Fruit fly (Drosophila melanogaster) whole organism, embryonic: ENCODE measurements around the gene ND-B18.

ENCODE experiments used
- CG10147 ChIP-seq: fragments of 200-800 bp; sonication (Bioruptor generic); optimal IDR thresholded peaks from 2 replicates; lab custom pipeline; 2019; ENCODE audit warnings: missing biosample characterization, mild to moderate bottlenecking, missing genetic modification characterization, moderate library complexity
- CG10209 ChIP-seq: fragments of 200-800 bp; sonication (Bioruptor generic); optimal IDR thresholded peaks from 3 replicates; lab custom pipeline; 2017; ENCODE audit warnings: missing biosample characterization, mild to moderate bottlenecking, missing genetic modification characterization, missing genetic modification reagents
- CG10366 ChIP-seq: fragments of 200-800 bp; sonication (Bioruptor generic); IDR thresholded peaks from 2 replicates; pipeline ENCODE4 v1.3.6; 2022; ENCODE audit warnings: missing biosample characterization, missing genetic modification characterization
- CG10979 ChIP-seq: fragments of 200-800 bp; sonication (Bioruptor generic); optimal IDR thresholded peaks from 2 replicates; lab custom pipeline; 2018; ENCODE audit warnings: missing biosample characterization, mild to moderate bottlenecking, missing genetic modification characterization, moderate library complexity
- CG11085 ChIP-seq: fragments of 200-800 bp; sonication (Bioruptor generic); IDR thresholded peaks from 2 replicates; pipeline ENCODE4 v1.3.6; 2022; ENCODE audit warnings: missing biosample characterization, missing genetic modification characterization
- CG11456 ChIP-seq: fragments of 200-800 bp; sonication (Bioruptor generic); IDR thresholded peaks from 3 replicates; pipeline ENCODE4 v1.3.6; 2022; ENCODE audit warnings: missing biosample characterization, missing genetic modification characterization
- CG11695 ChIP-seq: fragments of 200-800 bp; sonication (Bioruptor generic); IDR thresholded peaks from 3 replicates; pipeline ENCODE4 v1.3.6; 2022; ENCODE audit warnings: missing biosample characterization, missing genetic modification characterization
- CG12299 ChIP-seq: fragments of 200-800 bp; sonication (Bioruptor generic); optimal IDR thresholded peaks from 2 replicates; lab custom pipeline; 2018; ENCODE audit warnings: missing biosample characterization, mild to moderate bottlenecking, missing genetic modification characterization
- CG13624 ChIP-seq: fragments of 200-800 bp; sonication (Bioruptor generic); optimal IDR thresholded peaks from 2 replicates; lab custom pipeline; 2016; ENCODE audit warnings: missing biosample characterization, missing genetic modification characterization
- CG30020 ChIP-seq: fragments of 200-800 bp; optimal IDR thresholded peaks from 2 replicates; lab custom pipeline; 2019; ENCODE audit warnings: missing biosample characterization, mild to moderate bottlenecking, missing genetic modification characterization, moderate library complexity
- CG31388 ChIP-seq: fragments of 200-800 bp; sonication (Bioruptor generic); optimal IDR thresholded peaks from 2 replicates; lab custom pipeline; 2016; ENCODE audit warnings: missing biosample characterization, missing genetic modification characterization
- CG32532 ChIP-seq: fragments of 200-800 bp; sonication (Bioruptor generic); IDR thresholded peaks from 2 replicates; pipeline ENCODE4 v1.3.6; 2022; ENCODE audit warnings: missing biosample characterization, missing genetic modification characterization
- CG3847 ChIP-seq: fragments of 200-800 bp; sonication (Bioruptor generic); IDR thresholded peaks from 2 replicates; pipeline ENCODE4 v1.3.6; 2022; ENCODE audit warnings: missing biosample characterization, missing genetic modification characterization
- CG4282 ChIP-seq: fragments of 200-800 bp; sonication (Bioruptor generic); optimal IDR thresholded peaks from 2 replicates; lab custom pipeline; 2016; ENCODE audit warnings: missing biosample characterization, missing genetic modification characterization
- CG4730 ChIP-seq: fragments of 200-800 bp; sonication (Bioruptor generic); IDR thresholded peaks from 2 replicates; pipeline ENCODE4 v1.3.6; 2022; ENCODE audit warnings: missing biosample characterization, missing genetic modification characterization
- CG5245 ChIP-seq: fragments of 200-800 bp; sonication (Bioruptor generic); optimal IDR thresholded peaks from 3 replicates; lab custom pipeline; 2016; ENCODE audit warnings: missing biosample characterization, missing genetic modification characterization
- CG6654 ChIP-seq: fragments of 200-800 bp; sonication (Bioruptor generic); optimal IDR thresholded peaks from 2 replicates; lab custom pipeline; 2017; ENCODE audit warnings: missing biosample characterization, mild to moderate bottlenecking, missing genetic modification characterization
- CG8388 ChIP-seq: fragments of 200-800 bp; sonication (Bioruptor generic); optimal IDR thresholded peaks from 2 replicates; lab custom pipeline; 2019; ENCODE audit warnings: missing biosample characterization, mild to moderate bottlenecking, missing genetic modification characterization, moderate library complexity
- CG8765 ChIP-seq: fragments of 200-800 bp; sonication (Bioruptor generic); IDR thresholded peaks from 2 replicates; pipeline ENCODE4 v1.3.6; 2022; ENCODE audit warnings: missing biosample characterization, missing genetic modification characterization
- Chrac-16 ChIP-seq: fragments of 200-800 bp; sonication (Bioruptor generic); optimal IDR thresholded peaks from 3 replicates; lab custom pipeline; 2016; ENCODE audit warnings: missing biosample characterization, missing genetic modification characterization
- Deaf1 ChIP-seq: fragments of 200-800 bp; optimal IDR thresholded peaks from 3 replicates; lab custom pipeline; 2019; ENCODE audit warnings: missing biosample characterization, mild to moderate bottlenecking, missing genetic modification characterization, moderate library complexity
- Dip2 ChIP-seq: fragments of 200-800 bp; sonication (Bioruptor generic); IDR thresholded peaks from 2 replicates; pipeline ENCODE4 v1.3.6; 2022; ENCODE audit warnings: missing biosample characterization, missing genetic modification characterization
- E2f1 ChIP-seq: fragments of 200-800 bp; sonication (Bioruptor generic); IDR thresholded peaks from 2 replicates; pipeline ENCODE4 v1.3.6; 2022; ENCODE audit warnings: missing biosample characterization, missing genetic modification characterization
- Fer2 ChIP-seq: fragments of 200-800 bp; sonication (Bioruptor generic); optimal IDR thresholded peaks from 2 replicates; lab custom pipeline; 2018; ENCODE audit warnings: missing biosample characterization, mild to moderate bottlenecking, missing genetic modification characterization, moderate library complexity
- Gsc ChIP-seq: fragments of 200-800 bp; sonication (Bioruptor generic); IDR thresholded peaks from 2 replicates; pipeline ENCODE4 v1.3.6; 2022; ENCODE audit warnings: missing biosample characterization, missing genetic modification characterization
- Hey ChIP-seq: fragments of 200-800 bp; sonication (Bioruptor generic); optimal IDR thresholded peaks from 3 replicates; lab custom pipeline; 2018; ENCODE audit warnings: missing biosample characterization, mild to moderate bottlenecking, missing genetic modification characterization
- Meics ChIP-seq: fragments of 200-800 bp; sonication (Bioruptor generic); optimal IDR thresholded peaks from 2 replicates; lab custom pipeline; 2017; ENCODE audit warnings: missing biosample characterization, mild to moderate bottlenecking, missing genetic modification characterization
- Neu2 ChIP-seq: fragments of 200-800 bp; sonication (Bioruptor generic); optimal IDR thresholded peaks from 3 replicates; lab custom pipeline; 2016; ENCODE audit warnings: missing biosample characterization, missing genetic modification characterization, borderline replicate concordance
- Nf-YA ChIP-seq: fragments of 200-800 bp; sonication (Bioruptor generic); IDR thresholded peaks from 2 replicates; pipeline ENCODE4 v1.3.6; 2022; ENCODE audit warnings: missing biosample characterization, missing genetic modification characterization
- Optix ChIP-seq: fragments of 200-800 bp; sonication (Bioruptor generic); IDR thresholded peaks from 3 replicates; pipeline ENCODE4 v1.3.6; 2022; ENCODE audit warnings: missing biosample characterization, missing genetic modification characterization
- Sry-δ ChIP-seq: fragments of 200-800 bp; sonication (Bioruptor generic); optimal IDR thresholded peaks from 2 replicates; lab custom pipeline; 2016; ENCODE audit warnings: missing biosample characterization, missing genetic modification characterization
- cg ChIP-seq: fragments of 200-800 bp; sonication (Bioruptor generic); optimal IDR thresholded peaks from 3 replicates; lab custom pipeline; 2019; ENCODE audit warnings: missing biosample characterization, mild to moderate bottlenecking, missing genetic modification characterization, moderate library complexity
- fd3F ChIP-seq: fragments of 200-800 bp; sonication (Bioruptor generic); optimal IDR thresholded peaks from 2 replicates; lab custom pipeline; 2018; ENCODE audit warnings: missing biosample characterization, mild to moderate bottlenecking, missing genetic modification characterization, moderate library complexity
- fu2 ChIP-seq: fragments of 200-800 bp; sonication (Bioruptor generic); optimal IDR thresholded peaks from 2 replicates; lab custom pipeline; 2016; ENCODE audit warnings: missing biosample characterization, missing genetic modification characterization
- gro ChIP-seq: fragments of 200-800 bp; sonication (Bioruptor generic); optimal IDR thresholded peaks from 2 replicates; lab custom pipeline; 2016; ENCODE audit warnings: missing biosample characterization, missing genetic modification characterization
- insv ChIP-seq, 2 experiments: fragments of 200-800 bp; sonication (Bioruptor generic); optimal IDR thresholded peaks; 3 replicates each; lab custom pipeline; 2016 to 2018; ENCODE audit warnings: missing biosample characterization in 2 of 2, missing genetic modification characterization in 2 of 2
- jing ChIP-seq: fragments of 200-800 bp; sonication (Bioruptor generic); optimal IDR thresholded peaks from 2 replicates; lab custom pipeline; 2018; ENCODE audit warnings: missing biosample characterization, mild to moderate bottlenecking, missing genetic modification characterization
- knrl ChIP-seq: fragments of 200-800 bp; sonication (Bioruptor generic); IDR thresholded peaks from 3 replicates; pipeline ENCODE4 v1.3.6; 2022; ENCODE audit warnings: missing biosample characterization, missing genetic modification characterization; ENCODE audit not compliant: partially characterized antibody
- luna ChIP-seq: fragments of 200-800 bp; sonication (Bioruptor generic); optimal IDR thresholded peaks from 2 replicates; lab custom pipeline; 2016; ENCODE audit warnings: missing biosample characterization, missing genetic modification characterization
- mld ChIP-seq: fragments of 200-800 bp; sonication (Bioruptor generic); IDR thresholded peaks from 3 replicates; pipeline ENCODE4 v1.3.6; 2022; ENCODE audit warnings: missing biosample characterization, missing genetic modification characterization; ENCODE audit not compliant: partially characterized antibody
- odd ChIP-seq: fragments of 200-800 bp; sonication (Bioruptor generic); optimal IDR thresholded peaks from 2 replicates; lab custom pipeline; 2017; ENCODE audit warnings: missing biosample characterization, mild to moderate bottlenecking, missing genetic modification characterization
- pita ChIP-seq: fragments of 200-800 bp; sonication (Bioruptor generic); optimal IDR thresholded peaks from 2 replicates; lab custom pipeline; 2017; ENCODE audit warnings: missing biosample characterization, mild to moderate bottlenecking, missing genetic modification characterization
- pum ChIP-seq: fragments of 200-800 bp; sonication (Bioruptor generic); optimal IDR thresholded peaks from 2 replicates; lab custom pipeline; 2016; ENCODE audit warnings: missing biosample characterization, missing genetic modification characterization
- ranshi ChIP-seq: fragments of 200-800 bp; sonication (Bioruptor generic); IDR thresholded peaks from 2 replicates; pipeline ENCODE4 v1.3.6; 2022; ENCODE audit warnings: missing biosample characterization, missing genetic modification characterization
- run ChIP-seq: fragments of 200-800 bp; sonication (Bioruptor generic); optimal IDR thresholded peaks from 3 replicates; lab custom pipeline; 2018; ENCODE audit warnings: missing biosample characterization, mild to moderate bottlenecking, missing genetic modification characterization
- sc ChIP-seq, 3 experiments: fragments of >200 bp in 2 of 3; fragments of 200-800 bp in 1 of 3; sonication (Bioruptor generic) in 1 of 3; optimal IDR thresholded peaks; 2 replicates in 2 of 3; 3 replicates in 1 of 3; lab custom pipeline; 2017; ENCODE audit warnings: mild to moderate bottlenecking in 1 of 3, missing biosample characterization in 1 of 3, missing genetic modification characterization in 1 of 3, missing genetic modification reagents in 1 of 3
- tin ChIP-seq: fragments of 200-800 bp; sonication (Bioruptor generic); optimal IDR thresholded peaks from 3 replicates; lab custom pipeline; 2016; ENCODE audit warnings: missing biosample characterization, missing genetic modification characterization
- trh ChIP-seq: fragments of 200-800 bp; sonication (Bioruptor generic); optimal IDR thresholded peaks from 2 replicates; lab custom pipeline; 2016; ENCODE audit warnings: missing biosample characterization, missing genetic modification characterization
- zfh1 ChIP-seq: fragments of 200-800 bp; sonication (Bioruptor generic); IDR thresholded peaks from 3 replicates; pipeline ENCODE4 v1.3.6; 2022; ENCODE audit warnings: missing biosample characterization, missing genetic modification characterization

Gene ND-B18

dm6 chrX:15085777-15086510 lies 22.4 kb downstream of the ND-B18 start, which contains the start of the genes CG15027 and Dbct (continued):
- TF ChIP-seq mld (GFP tag; lab: Robert Waterston, UW) (0 out of 3 replicates have a peak, but pooled peaks have one; percentile 49), Fer2 (tag; lab: Kevin White, UChicago) (peak; percentile 42), E2f1 (GFP tag; lab: Robert Waterston, UW) (peak; percentile 40; the same call in 1 of the 2 replicates), jing (GFP tag; lab: Kevin White, UChicago) (no peak), tin (GFP tag; lab: Kevin White, UChicago) (peak; percentile 57), gro (no peak), CG11695 (GFP tag; lab: Robert Waterston, UW) (peak; percentile 61; the same call in 1 of the 3 replicates), ranshi (GFP tag; lab: Robert Waterston, UW) (peak; percentile 63; the same call in 1 of the 2 replicates), Optix (GFP tag; lab: Robert Waterston, UW) (no peak), CG31388 (GFP tag; lab: Kevin White, UChicago) (peak; percentile 4), pita (GFP tag; lab: Kevin White, UChicago) (no peak), Meics (peak; percentile 42), CG10366 (GFP tag; lab: Robert Waterston, UW) (peak; percentile 63), knrl (GFP tag; lab: Robert Waterston, UW) (peak; percentile 81), odd (GFP tag; lab: Kevin White, UChicago) (no peak), CG32532 (GFP tag; lab: Robert Waterston, UW) (peak; percentile 71), Sry-δ (peak; percentile 74), CG11085 (GFP tag; lab: Robert Waterston, UW) (peak; percentile 60; the same call in 1 of the 2 replicates), luna (GFP tag; lab: Kevin White, UChicago) (no peak), Gsc (GFP tag; lab: Robert Waterston, UW) (no peak), CG13624 (GFP tag; lab: Kevin White, UChicago) (no peak), Nf-YA (GFP tag; lab: Robert Waterston, UW) (peak; percentile 18; the same call in 1 of the 2 replicates), Hey (tag; lab: Kevin White, UChicago) (no peak), CG4282 (GFP tag; lab: Kevin White, UChicago) (no peak), CG30020 (tag; lab: Kevin White, UChicago) (peak; percentile 37), Dip2 (GFP tag; lab: Robert Waterston, UW) (no peak), zfh1 (GFP tag; lab: Robert Waterston, UW) (peak; percentile 73), cg (GFP tag; lab: Kevin White, UChicago) (peak; percentile 83), trh (GFP tag; lab: Kevin White, UChicago) (no peak), fd3F (GFP tag; lab: Kevin White, UChicago) (peak; percentile 55), CG8765 (peak; percentile 26; the same call in 1 of the 2 replicates), CG10209 (GFP tag; lab: Kevin White, UChicago) (peak; percentile 50), CG8388 (GFP tag; lab: Kevin White, UChicago) (peak; percentile 59), insv (GFP tag; optimal IDR thresholded peaks at IDR 0.05; lab: Kevin White, UChicago) (peak in 1 of 2 experiments; percentile 30), CG12299 (peak; percentile 29), CG3847 (GFP tag; lab: Robert Waterston, UW) (peak; percentile 71), CG5245 (GFP tag; lab: Kevin White, UChicago) (peak; percentile 16), CG4730 (GFP tag; lab: Robert Waterston, UW) (peak; percentile 67), CG6654 (GFP tag; lab: Kevin White, UChicago) (no peak), run (no peak), CG11456 (GFP tag; lab: Robert Waterston, UW) (peak; percentile 66; the same call in 1 of the 3 replicates), CG10147 (GFP tag; lab: Kevin White, UChicago) (peak; percentile 55), pum (no peak), fu2 (GFP tag; lab: Kevin White, UChicago) (no peak), Neu2 (GFP tag; lab: Kevin White, UChicago) (no peak), Chrac-16 (GFP tag; lab: Kevin White, UChicago) (peak; percentile 62), CG10979 (tag; lab: Kevin White, UChicago) (peak; percentile 64), Deaf1 (tag; lab: Kevin White, UChicago) (peak; percentile 19), sc (optimal IDR thresholded peaks at IDR 0.05; lab: Kevin White, UChicago) (no peak), sc (GFP tag; optimal IDR thresholded peaks at IDR 0.05; lab: Kevin White, UChicago) (no peak)
